Comparison of ENCODE assay signal across 2 fruit fly cellular contexts in the genomic region with DNA sequence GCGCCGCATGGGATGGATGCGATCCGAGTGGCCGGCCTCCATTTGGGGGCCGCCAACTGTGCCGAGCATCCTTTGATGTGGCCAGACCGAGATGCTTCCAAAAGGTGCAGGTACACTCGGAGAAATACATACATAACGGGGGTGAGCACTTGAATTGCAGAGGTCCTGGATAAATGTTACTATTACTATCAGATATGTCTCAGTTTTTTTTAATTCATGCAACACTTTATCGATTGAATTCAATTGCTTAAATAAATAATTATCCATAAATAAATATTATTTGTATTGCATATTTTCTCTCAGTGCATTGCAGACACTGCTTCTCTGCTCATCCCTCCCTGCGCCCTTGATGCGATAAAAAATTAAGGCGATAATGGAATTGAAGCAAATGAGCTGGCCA.
TF ChIP-seq lines count a peak whose summit lies in the region.

No protein-coding gene starts in this region.

TF ChIP-seq in whole organism, embryonic, 481 proteins besides CTCF, POLR2A, EP300 and RAD21 (continued from another document and continues in another):
- TF ChIP-seq zf30C (GFP tag; optimal IDR thresholded peaks at IDR 0.05; lab: Kevin White, UChicago) (peak; percentile 34), fd96Cb (tag; optimal IDR thresholded peaks at IDR 0.05; lab: Kevin White, UChicago) (no peak), MBD-R2 (GFP tag; IDR thresholded peaks at IDR 0.05; lab: Robert Waterston, UW) (no peak), Spps (tag; optimal IDR thresholded peaks at IDR 0.05; lab: Kevin White, UChicago) (peak; percentile 7), so (GFP tag; IDR thresholded peaks at IDR 0.05; lab: Robert Waterston, UW) (no peak), CG17612 (GFP tag; IDR thresholded peaks at IDR 0.05; lab: Robert Waterston, UW) (no peak), Usf (GFP tag; optimal IDR thresholded peaks at IDR 0.05; lab: Kevin White, UChicago) (no peak), Jarid2 (GFP tag; optimal IDR thresholded peaks at IDR 0.05; lab: Kevin White, UChicago) (no peak), CG18619 (GFP tag; optimal IDR thresholded peaks at IDR 0.05; lab: Kevin White, UChicago) (no peak), amos (GFP tag; IDR thresholded peaks at IDR 0.05; lab: Robert Waterston, UW; ENCODE audit: partially characterized antibody) (no peak), unc-4 (GFP tag; IDR thresholded peaks at IDR 0.05; lab: Robert Waterston, UW; ENCODE audit: partially characterized antibody) (no peak), CG4424 (GFP tag; optimal IDR thresholded peaks at IDR 0.05; lab: Kevin White, UChicago) (peak; percentile 44), prd (optimal IDR thresholded peaks at IDR 0.05; lab: Kevin White, UChicago) (no peak), prd (GFP tag; IDR thresholded peaks at IDR 0.05; lab: Robert Waterston, UW) (no peak), CG17829 (tag; optimal IDR thresholded peaks at IDR 0.05; lab: Kevin White, UChicago) (no peak), twi (tag; optimal IDR thresholded peaks at IDR 0.05; lab: Kevin White, UChicago) (no peak), CG7786 (GFP tag; optimal IDR thresholded peaks at IDR 0.05; lab: Kevin White, UChicago) (no peak), CG30431 (GFP tag; optimal IDR thresholded peaks at IDR 0.05; lab: Kevin White, UChicago) (peak; percentile 24), wek (GFP tag; optimal IDR thresholded peaks at IDR 0.05; lab: Kevin White, UChicago) (no peak), lbe (GFP tag; optimal IDR thresholded peaks at IDR 0.05; lab: Kevin White, UChicago) (peak; percentile 34), Xrp1 (GFP tag; IDR thresholded peaks at IDR 0.05; lab: Robert Waterston, UW) (peak; percentile 51; the same call in 1 of the 2 replicates), stc (GFP tag; IDR thresholded peaks at IDR 0.05; lab: Robert Waterston, UW) (no peak), Dbx (GFP tag; IDR thresholded peaks at IDR 0.05; lab: Robert Waterston, UW) (no peak), crol (GFP tag; IDR thresholded peaks at IDR 0.05; lab: Robert Waterston, UW) (peak; percentile 20), CG14965 (GFP tag; optimal IDR thresholded peaks at IDR 0.05; lab: Kevin White, UChicago; ENCODE audit: borderline replicate concordance) (no peak), Xbp1 (GFP tag; optimal IDR thresholded peaks at IDR 0.05; lab: Kevin White, UChicago) (no peak), CG12236 (GFP tag; optimal IDR thresholded peaks at IDR 0.05; lab: Kevin White, UChicago) (no peak), ftz-f1 (GFP tag; optimal IDR thresholded peaks at IDR 0.05; lab: Kevin White, UChicago) (no peak), CG30020 (tag; optimal IDR thresholded peaks at IDR 0.05; lab: Kevin White, UChicago) (no peak), Nf-YC (tag; optimal IDR thresholded peaks at IDR 0.05; lab: Kevin White, UChicago) (no peak), CG14441 (GFP tag; IDR thresholded peaks at IDR 0.05; lab: Robert Waterston, UW) (no peak), CG9817 (tag; optimal IDR thresholded peaks at IDR 0.05; lab: Kevin White, UChicago) (no peak), phol (tag; optimal IDR thresholded peaks at IDR 0.05; lab: Kevin White, UChicago) (peak; percentile 29), lmd (GFP tag; IDR thresholded peaks at IDR 0.05; lab: Robert Waterston, UW) (no peak), Fer2 (tag; optimal IDR thresholded peaks at IDR 0.05; lab: Kevin White, UChicago) (no peak), CG6791 (GFP tag; IDR thresholded peaks at IDR 0.05; lab: Robert Waterston, UW; ENCODE audit: partially characterized antibody) (no peak), zen (tag; optimal IDR thresholded peaks at IDR 0.05; lab: Kevin White, UChicago) (peak; percentile 11), CG7963 (GFP tag; IDR thresholded peaks at IDR 0.05; lab: Robert Waterston, UW; ENCODE audit: partially characterized antibody) (no peak), z (GFP tag; IDR thresholded peaks at IDR 0.05; lab: Robert Waterston, UW) (no peak), ab (GFP tag; optimal IDR thresholded peaks at IDR 0.05; lab: Kevin White, UChicago) (no peak), fd64A (GFP tag; optimal IDR thresholded peaks at IDR 0.05; lab: Kevin White, UChicago) (no peak), sisA (GFP tag; IDR thresholded peaks at IDR 0.05; lab: Robert Waterston, UW) (no peak), Oli (tag; optimal IDR thresholded peaks at IDR 0.05; lab: Kevin White, UChicago) (no peak), sens-2 (GFP tag; IDR thresholded peaks at IDR 0.05; lab: Robert Waterston, UW) (no peak), ara (GFP tag; IDR thresholded peaks at IDR 0.05; lab: Robert Waterston, UW) (no peak), lilli (GFP tag; optimal IDR thresholded peaks at IDR 0.05; lab: Kevin White, UChicago) (no peak), Hmx (GFP tag; optimal IDR thresholded peaks at IDR 0.05; lab: Kevin White, UChicago) (no peak), chn (GFP tag; optimal IDR thresholded peaks at IDR 0.05; lab: Kevin White, UChicago) (no peak), ind (GFP tag; optimal IDR thresholded peaks at IDR 0.05; lab: Kevin White, UChicago) (no peak), CrebB (tag; optimal IDR thresholded peaks at IDR 0.05; lab: Kevin White, UChicago) (no peak), pita (GFP tag; optimal IDR thresholded peaks at IDR 0.05; lab: Kevin White, UChicago) (no peak), CG11093 (GFP tag; IDR thresholded peaks at IDR 0.05; lab: Robert Waterston, UW) (no peak), nmo (GFP tag; optimal IDR thresholded peaks at IDR 0.05; lab: Kevin White, UChicago) (no peak), nom (GFP tag; optimal IDR thresholded peaks at IDR 0.05; lab: Kevin White, UChicago) (peak; percentile 23), HLH4C (GFP tag; IDR thresholded peaks at IDR 0.05; lab: Robert Waterston, UW; ENCODE audit: partially characterized antibody) (no peak), CG11696 (GFP tag; IDR thresholded peaks at IDR 0.05; lab: Robert Waterston, UW) (no peak), Sry-δ (GFP tag; optimal IDR thresholded peaks at IDR 0.05; lab: Kevin White, UChicago) (no peak), CG17568 (GFP tag; optimal IDR thresholded peaks at IDR 0.05; lab: Kevin White, UChicago) (no peak), MTF-1 (GFP tag; optimal IDR thresholded peaks at IDR 0.05; lab: Kevin White, UChicago; ENCODE audit: borderline replicate concordance) (no peak), otp (GFP tag; IDR thresholded peaks at IDR 0.05; lab: Robert Waterston, UW) (no peak), CG9797 (GFP tag; optimal IDR thresholded peaks at IDR 0.05; lab: Kevin White, UChicago) (no peak), CG11504 (tag; optimal IDR thresholded peaks at IDR 0.05; lab: Kevin White, UChicago) (peak; percentile 13), gt (GFP tag; IDR thresholded peaks at IDR 0.05; lab: Robert Waterston, UW) (no peak), sens (GFP tag; lab: Kevin White, UChicago) (peak; percentile 45), CG10979 (tag; optimal IDR thresholded peaks at IDR 0.05; lab: Kevin White, UChicago) (peak; percentile 46), CG18262 (tag; optimal IDR thresholded peaks at IDR 0.05; lab: Kevin White, UChicago) (peak; percentile 37), Hr3 (GFP tag; optimal IDR thresholded peaks at IDR 0.05; lab: Kevin White, UChicago) (no peak)

TF ChIP-seq in whole organism, prepupa, 60 proteins besides CTCF, POLR2A, EP300 and RAD21 (continued from another document):
- peak; percentile 56; the same call in 2 of the 3 replicates for TF ChIP-seq CG6163 (GFP tag; IDR thresholded peaks at IDR 0.05; lab: Robert Waterston, UW)
- TF ChIP-seq Sox14 (GFP tag; optimal IDR thresholded peaks at IDR 0.05; lab: Kevin White, UChicago): peak; percentile 35
- TF ChIP-seq CG31627 (GFP tag; optimal IDR thresholded peaks at IDR 0.05; lab: Kevin White, UChicago): peak; percentile 39
- TF ChIP-seq Blimp-1 (GFP tag; optimal IDR thresholded peaks at IDR 0.05; lab: Kevin White, UChicago): peak; percentile 22
- TF ChIP-seq dac (GFP tag; optimal IDR thresholded peaks at IDR 0.05; lab: Kevin White, UChicago): no peak
- peak; percentile 79 for TF ChIP-seq CG3032 (tag; optimal IDR thresholded peaks at IDR 0.05; lab: Kevin White, UChicago)
- peak; percentile 66 for TF ChIP-seq CG6792 (GFP tag; optimal IDR thresholded peaks at IDR 0.05; lab: Kevin White, UChicago)
- TF ChIP-seq Smox (GFP tag; optimal IDR thresholded peaks at IDR 0.05; lab: Kevin White, UChicago): peak; percentile 56
- peak; percentile 61 for TF ChIP-seq CG34406 (GFP tag; optimal IDR thresholded peaks at IDR 0.05; lab: Kevin White, UChicago)
- no peak for TF ChIP-seq fd85E (GFP tag; optimal IDR thresholded peaks at IDR 0.05; lab: Kevin White, UChicago)
- TF ChIP-seq CG10631 (GFP tag; optimal IDR thresholded peaks at IDR 0.05; lab: Kevin White, UChicago): peak; percentile 69
- no peak for TF ChIP-seq CG9139 (GFP tag; optimal IDR thresholded peaks at IDR 0.05; lab: Kevin White, UChicago)
- TF ChIP-seq ss (GFP tag; optimal IDR thresholded peaks at IDR 0.05; lab: Kevin White, UChicago): peak; percentile 33 to 72
- TF ChIP-seq Hr4 (GFP tag; optimal IDR thresholded peaks at IDR 0.05; lab: Kevin White, UChicago): no peak
- TF ChIP-seq esn (GFP tag; optimal IDR thresholded peaks at IDR 0.05; lab: Kevin White, UChicago): peak; percentile 70
- TF ChIP-seq topi (GFP tag; optimal IDR thresholded peaks at IDR 0.05; lab: Kevin White, UChicago): peak; percentile 54
- no peak for TF ChIP-seq Eip93F (GFP tag; optimal IDR thresholded peaks at IDR 0.05; lab: Kevin White, UChicago)
- peak in 1 of 2 experiments; percentile 29 for TF ChIP-seq salr (GFP tag; optimal IDR thresholded peaks at IDR 0.05; lab: Kevin White, UChicago)
- TF ChIP-seq CG4318 (GFP tag; optimal IDR thresholded peaks at IDR 0.05; lab: Kevin White, UChicago): no peak
- no peak for TF ChIP-seq CG6276 (GFP tag; optimal IDR thresholded peaks at IDR 0.05; lab: Kevin White, UChicago)
- TF ChIP-seq Hr39 (GFP tag; optimal IDR thresholded peaks at IDR 0.05; lab: Kevin White, UChicago): peak; percentile 50
- peak; percentile 64 for TF ChIP-seq OdsH (GFP tag; optimal IDR thresholded peaks at IDR 0.05; lab: Kevin White, UChicago)
- peak; percentile 28 for TF ChIP-seq Sox102F (GFP tag; optimal IDR thresholded peaks at IDR 0.05; lab: Kevin White, UChicago)
- TF ChIP-seq Met (GFP tag; optimal IDR thresholded peaks at IDR 0.05; lab: Kevin White, UChicago): peak; percentile 73
- TF ChIP-seq Gug (GFP tag; IDR thresholded peaks at IDR 0.05; lab: Robert Waterston, UW): no peak
- TF ChIP-seq CG3919 (GFP tag; optimal IDR thresholded peaks at IDR 0.05; lab: Kevin White, UChicago): peak; percentile 70
- no peak for TF ChIP-seq CG7368 (GFP tag; optimal IDR thresholded peaks at IDR 0.05; lab: Kevin White, UChicago)
- TF ChIP-seq CG6808 (GFP tag; optimal IDR thresholded peaks at IDR 0.05; lab: Kevin White, UChicago): peak; percentile 81
- TF ChIP-seq CG6854 (GFP tag; optimal IDR thresholded peaks at IDR 0.05; lab: Kevin White, UChicago): no peak
- TF ChIP-seq CG10669 (GFP tag; optimal IDR thresholded peaks at IDR 0.05; lab: Kevin White, UChicago): peak; percentile 71
- peak; percentile 60 for TF ChIP-seq fd59A (GFP tag; optimal IDR thresholded peaks at IDR 0.05; lab: Kevin White, UChicago)
- no peak for TF ChIP-seq CG16779 (tag; optimal IDR thresholded peaks at IDR 0.05; lab: Kevin White, UChicago)
- TF ChIP-seq acj6 (GFP tag; optimal IDR thresholded peaks at IDR 0.05; lab: Kevin White, UChicago): peak; percentile 67
- no peak for TF ChIP-seq Hr38 (GFP tag; optimal IDR thresholded peaks at IDR 0.05; lab: Kevin White, UChicago)
- peak; percentile 16 for TF ChIP-seq Sox15 (GFP tag; optimal IDR thresholded peaks at IDR 0.05; lab: Kevin White, UChicago)
- peak; percentile 43 for TF ChIP-seq pdm3 (GFP tag; optimal IDR thresholded peaks at IDR 0.05; lab: Kevin White, UChicago)
- no peak for TF ChIP-seq fkh (GFP tag; optimal IDR thresholded peaks at IDR 0.05; lab: Kevin White, UChicago)
- peak; percentile 45 for TF ChIP-seq CG8632 (GFP tag; optimal IDR thresholded peaks at IDR 0.05; lab: Kevin White, UChicago)
